Worm (Caenorhabditis elegans): ENCODE results near the gene frh-1.
"Not testable (repeated sequence)": the region's sequence is repeated elsewhere in the genome, so short reads cannot be mapped to it uniquely, and the experiment has no call there.

Gene frh-1

DNA sequence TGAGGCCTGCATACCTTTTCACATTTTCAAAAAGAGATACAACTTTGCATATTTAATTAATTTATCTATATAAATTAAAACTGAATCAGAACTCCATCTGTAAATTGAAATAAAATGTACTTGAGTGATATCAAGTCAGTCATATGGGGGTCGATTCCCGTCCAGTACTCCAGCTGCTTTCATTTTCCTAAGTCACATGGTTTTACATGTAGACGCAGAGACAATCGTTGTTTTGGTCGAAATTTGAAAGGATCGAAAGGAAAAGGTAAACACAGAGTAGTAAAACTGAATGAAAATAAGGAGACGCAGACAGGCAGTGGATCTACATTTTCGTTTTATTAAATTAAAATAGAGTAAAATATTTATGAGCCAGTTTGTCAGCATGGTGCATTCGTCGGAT, 43.1 kb upstream of the frh-1 start:
- no peak for TF ChIP-seq ztf-11 (tag; optimal IDR thresholded peaks at IDR 0.05)
- TF ChIP-seq nhr-23 (tag; optimal IDR thresholded peaks at IDR 0.05), result peak; percentile 34
- TF ChIP-seq ztf-4 (tag; optimal IDR thresholded peaks at IDR 0.05), result no peak
- peak; percentile 88 for TF ChIP-seq pha-4 (tag; optimal IDR thresholded peaks at IDR 0.05)

DNA sequence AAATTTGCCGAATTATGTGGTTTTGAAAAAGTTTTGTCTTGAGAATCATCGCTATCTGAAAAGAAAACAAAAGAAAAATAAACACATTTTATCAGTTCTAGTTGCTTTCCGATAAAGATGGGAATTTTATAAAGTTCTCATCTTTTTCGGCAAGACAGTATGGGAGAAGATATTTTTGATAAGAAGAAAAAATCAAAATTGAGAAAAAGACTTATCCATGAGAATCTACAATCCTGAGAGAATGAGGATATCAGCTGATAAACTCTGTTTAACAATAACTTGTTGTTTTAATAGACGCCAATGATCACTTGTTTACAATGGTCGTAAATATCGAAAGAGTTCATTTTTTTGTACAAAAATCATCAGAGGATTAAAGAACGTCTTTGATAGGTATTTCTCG, 41.2 kb upstream of the frh-1 start, which contains the start of gene F55C12.6:
Gene F55C12.6, minus strand, starts transcription at position 101 of the 400 bp plus-strand sequence.
- TF ChIP-seq nhr-67 (tag; optimal IDR thresholded peaks at IDR 0.05) (no peak), nhr-12 (tag; optimal IDR thresholded peaks at IDR 0.05) (no peak), ztf-11 (tag; optimal IDR thresholded peaks at IDR 0.05) (no peak)

DNA sequence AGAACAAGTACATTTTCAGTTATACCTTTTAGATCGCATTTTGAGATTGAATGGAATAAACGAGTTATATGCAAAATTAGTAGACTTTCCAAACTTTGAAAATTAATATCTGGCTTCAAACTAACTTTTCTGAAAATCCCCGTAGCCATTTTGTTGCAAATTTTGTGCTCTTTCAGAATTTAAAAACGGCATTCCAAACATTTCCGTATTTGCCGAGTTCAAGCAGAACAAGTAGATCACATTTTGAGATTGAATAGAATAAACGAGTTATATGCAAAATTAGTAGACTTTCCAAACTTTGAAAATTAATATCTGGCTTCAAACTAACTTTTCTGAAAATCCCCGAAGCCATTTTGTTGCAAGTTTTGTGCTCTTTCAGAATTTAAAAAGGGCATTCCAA, 40.7 kb upstream of the frh-1 start, which contains the start of gene F55C12.2:
Gene F55C12.2, plus strand, starts transcription at position 301 of the 400 bp plus-strand sequence.
- TF ChIP-seq ceh-82 (tag; optimal IDR thresholded peaks at IDR 0.05); nhr-43 (tag; optimal IDR thresholded peaks at IDR 0.05; ENCODE audit: poor library complexity, severe bottlenecking); nhr-237 (tag; optimal IDR thresholded peaks at IDR 0.05): not testable (repeated sequence)

DNA sequence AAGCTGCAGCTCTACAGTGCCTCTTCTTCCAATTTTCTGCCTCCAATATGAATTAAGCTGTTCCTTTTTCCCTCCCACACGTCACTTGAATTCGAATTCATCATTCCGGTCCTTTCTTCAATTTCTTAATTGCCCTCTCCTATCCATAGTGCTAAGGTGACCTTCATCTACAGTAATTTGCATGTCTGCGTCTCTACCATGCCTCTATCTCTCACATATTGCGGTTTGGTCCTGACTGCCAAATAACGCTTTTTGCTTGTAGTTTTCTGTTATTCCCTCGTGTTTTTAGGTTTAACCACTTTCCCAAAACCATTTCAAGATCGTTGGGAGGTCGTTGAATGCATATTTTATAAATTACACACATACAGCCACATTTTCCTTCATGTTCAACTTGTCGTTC, 36.5 kb upstream of the frh-1 start:
- TF ChIP-seq nhr-67 (tag; optimal IDR thresholded peaks at IDR 0.05) (no peak), nhr-25 (tag; optimal IDR thresholded peaks at IDR 0.05) (peak; percentile 90), hmg-11 (tag; optimal IDR thresholded peaks at IDR 0.05) (no peak), eor-1 (tag; optimal IDR thresholded peaks at IDR 0.05) (no peak), jun-1 (tag; optimal IDR thresholded peaks at IDR 0.05) (no peak), nhr-23 (tag; optimal IDR thresholded peaks at IDR 0.05) (peak; percentile 19), lsy-12 (tag; optimal IDR thresholded peaks at IDR 0.05) (no peak)

DNA sequence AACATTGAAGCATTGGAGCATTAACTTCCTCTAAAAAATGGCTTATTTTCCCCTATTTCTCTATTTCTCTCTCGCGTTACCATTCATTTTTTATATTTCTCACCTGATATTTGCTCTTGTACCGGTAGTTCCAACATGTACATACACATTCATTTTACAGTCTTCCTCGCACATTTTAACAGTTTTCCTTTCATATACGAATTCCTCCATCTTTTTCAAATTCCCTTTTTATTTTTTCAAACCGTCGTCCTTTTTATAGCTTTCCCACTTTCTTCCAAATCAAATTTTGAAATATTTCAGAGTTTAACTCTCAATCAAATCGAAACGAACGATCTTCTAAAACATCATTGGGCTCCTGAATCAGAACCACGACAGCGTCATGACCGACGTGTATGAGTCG, 33.0 kb upstream of the frh-1 start, which contains the start of gene rfip-1:
Gene rfip-1, plus strand, starts transcription at position 301 of the 400 bp plus-strand sequence.
- TF ChIP-seq mdl-1 (tag; optimal IDR thresholded peaks at IDR 0.05) (no peak), ama-1 (optimal IDR thresholded peaks at IDR 0.05) (no peak), pqm-1 (tag; optimal IDR thresholded peaks at IDR 0.05) (no peak), lin-15B (tag; optimal IDR thresholded peaks at IDR 0.05) (no peak), eor-1 (tag; optimal IDR thresholded peaks at IDR 0.05) (no peak), nhr-28 (tag; optimal IDR thresholded peaks at IDR 0.05) (no peak), ceh-16 (tag; optimal IDR thresholded peaks at IDR 0.05) (no peak), R02D3.7 (tag; optimal IDR thresholded peaks at IDR 0.05) (no peak), fkh-10 (GFP tag; optimal IDR thresholded peaks at IDR 0.05) (no peak), nhr-237 (tag; optimal IDR thresholded peaks at IDR 0.05) (no peak), nhr-67 (tag; optimal IDR thresholded peaks at IDR 0.05) (no peak), elt-2 (tag; optimal IDR thresholded peaks at IDR 0.05) (no peak), egl-5 (tag; optimal IDR thresholded peaks at IDR 0.05) (no peak)

DNA sequence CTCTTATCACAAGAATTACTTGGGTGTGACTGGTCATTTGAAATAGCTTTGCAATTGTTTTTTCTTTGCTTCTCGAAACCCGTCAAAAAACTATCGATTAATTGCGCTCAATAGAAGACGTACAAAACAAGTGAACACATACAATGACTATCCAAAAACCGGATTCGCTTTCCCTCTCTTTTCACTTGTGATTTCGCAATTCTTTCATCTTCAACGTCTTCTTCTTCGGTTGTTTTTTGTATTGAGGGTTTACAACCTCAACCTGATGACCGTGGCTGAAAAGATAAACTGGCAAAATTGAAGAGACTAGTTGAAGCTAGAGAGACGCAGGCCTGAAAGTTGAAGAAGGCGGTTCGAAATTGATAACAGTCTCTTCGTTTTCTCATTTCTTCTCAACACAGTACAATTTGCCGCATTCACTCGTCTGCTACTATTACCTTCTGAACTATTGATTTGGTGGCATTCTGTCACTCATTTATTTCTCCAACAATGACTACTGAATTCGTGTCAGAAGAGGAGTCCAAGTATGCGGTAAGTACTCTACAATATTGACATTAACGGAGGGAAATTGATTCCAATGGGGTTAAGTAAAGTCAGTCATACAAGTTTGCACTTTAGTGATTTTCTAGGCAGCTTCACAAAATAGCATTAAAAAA, 31.1 kb upstream of the frh-1 start:
- peak; percentile 56 for TF ChIP-seq nfya-1 (tag; optimal IDR thresholded peaks at IDR 0.05; ENCODE audit: insufficient read depth)
- peak; percentile 17 for TF ChIP-seq pha-4 (tag; optimal IDR thresholded peaks at IDR 0.05)
- no peak for TF ChIP-seq mdl-1 (tag; optimal IDR thresholded peaks at IDR 0.05)
- no peak for TF ChIP-seq nhr-12 (tag; optimal IDR thresholded peaks at IDR 0.05)
- peak; percentile 72 for TF ChIP-seq nhr-23 (tag; optimal IDR thresholded peaks at IDR 0.05)
- peak; percentile 67 for TF ChIP-seq elt-2 (tag; optimal IDR thresholded peaks at IDR 0.05)
- peak; percentile 77 for TF ChIP-seq nhr-43 (tag; optimal IDR thresholded peaks at IDR 0.05; ENCODE audit: poor library complexity, severe bottlenecking)
- peak; percentile 60 for TF ChIP-seq ceh-28 (tag; optimal IDR thresholded peaks at IDR 0.05)
- peak in 1 of 3 experiments; percentile 53 for TF ChIP-seq elt-3 (tag; optimal IDR thresholded peaks at IDR 0.05)
- peak; percentile 96 for TF ChIP-seq nhr-25 (tag; optimal IDR thresholded peaks at IDR 0.05)
- no peak for TF ChIP-seq pqm-1 (tag; optimal IDR thresholded peaks at IDR 0.05)

ce11 chrII:5889417-5890139, 27.6 kb upstream of the frh-1 start:
- TF ChIP-seq fkh-10 (GFP tag; optimal IDR thresholded peaks at IDR 0.05), result no peak
